Fruit fly (Drosophila melanogaster) Kc167 (cell line): ENCODE measurements around the gene CG13053.

ENCODE experiments used
- Myc ChIP-seq: fragments of >200 bp; optimal IDR thresholded peaks from 2 replicates; lab custom pipeline; 2017; ENCODE audit warnings: missing external identifiers
- Sin3A ChIP-seq: fragments of >200 bp; optimal IDR thresholded peaks from 2 replicates; lab custom pipeline; 2018; ENCODE audit warnings: missing external identifiers
- h ChIP-seq: fragments of >200 bp; optimal IDR thresholded peaks from 3 replicates; lab custom pipeline; 2018; ENCODE audit warnings: missing external identifiers
- insv ChIP-seq: fragments of >200 bp; optimal IDR thresholded peaks from 3 replicates; lab custom pipeline; 2018; ENCODE audit warnings: missing external identifiers
- psq ChIP-seq: fragments of >200 bp; optimal IDR thresholded peaks from 2 replicates; lab custom pipeline; 2017; ENCODE audit warnings: missing external identifiers
- ttk ChIP-seq: sonication (Bioruptor generic); optimal IDR thresholded peaks from 2 replicates; lab custom pipeline; 2017; ENCODE audit warnings: missing external identifiers

CG13053 gene

DNA sequence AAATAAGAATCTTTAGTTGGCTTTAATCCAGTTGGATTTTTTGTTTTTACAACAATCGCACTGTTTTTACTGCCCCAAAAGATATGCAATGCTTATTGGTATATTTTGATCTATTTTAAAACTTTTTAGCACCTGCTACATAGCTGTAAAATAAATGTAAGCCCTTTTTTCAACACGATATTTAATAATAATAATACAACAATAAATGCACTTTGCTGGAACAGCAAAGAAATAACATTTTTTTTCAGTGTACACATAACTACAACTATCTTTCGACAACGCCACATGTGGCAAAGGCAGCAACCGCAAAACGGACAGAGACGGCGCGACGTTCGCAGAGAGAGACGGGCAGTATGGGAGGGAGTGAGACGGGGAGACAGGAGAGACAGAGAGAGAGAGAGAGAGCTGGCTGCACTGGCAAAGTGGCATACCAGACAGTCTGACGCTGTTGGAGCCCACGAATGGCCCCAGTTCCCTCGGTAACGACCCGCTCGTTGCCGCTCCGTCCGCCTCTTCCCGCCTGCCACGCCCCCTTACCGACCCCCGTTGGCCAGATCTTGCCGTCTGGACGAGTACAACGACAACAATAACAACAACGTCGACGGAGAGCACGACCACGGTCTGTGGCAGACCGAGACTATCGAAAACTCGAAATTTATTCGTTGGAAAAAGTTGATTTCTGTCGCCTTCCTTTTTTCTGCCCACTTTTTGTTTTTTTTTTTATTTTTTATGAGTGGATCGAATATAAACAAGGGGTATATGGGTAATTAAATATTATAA lies 48.2 kb downstream of the CG13053 start:
- TF ChIP-seq insv, result no peak
- no peak for TF ChIP-seq ttk (lab: Kevin White, UChicago)
- no peak for TF ChIP-seq h (lab: Kevin White, UChicago)
- no peak for TF ChIP-seq Sin3A (lab: Kevin White, UChicago)
- TF ChIP-seq psq (lab: Kevin White, UChicago), result no peak

DNA sequence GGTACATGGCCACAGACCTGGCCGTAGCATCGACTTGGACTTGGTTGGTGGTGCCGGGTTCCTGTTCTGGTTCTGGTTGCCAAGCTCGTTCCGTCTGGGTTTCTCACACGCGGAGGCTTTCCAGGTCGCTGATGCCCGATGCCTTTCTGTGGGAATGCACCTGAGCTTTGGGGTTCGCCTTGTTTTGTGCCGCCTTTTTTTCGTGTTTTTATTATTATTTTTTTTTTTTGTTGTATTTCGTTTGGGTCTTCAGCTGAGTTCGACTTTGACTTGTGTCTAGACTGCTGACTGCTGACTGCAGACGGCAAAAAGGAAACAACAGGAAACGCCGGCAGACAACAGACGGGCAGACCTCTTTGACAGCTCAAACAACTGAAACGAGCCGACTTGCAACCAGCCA lies 49.9 kb downstream of the CG13053 start:
- TF ChIP-seq h (lab: Kevin White, UChicago) (no peak), Sin3A (lab: Kevin White, UChicago) (no peak), insv (no peak), ttk (lab: Kevin White, UChicago) (no peak), Myc (lab: Kevin White, UChicago) (no peak), psq (lab: Kevin White, UChicago) (no peak)
